Worm (Caenorhabditis elegans): ENCODE data around the gene K11D9.3.

The K11D9.3 gene

DNA sequence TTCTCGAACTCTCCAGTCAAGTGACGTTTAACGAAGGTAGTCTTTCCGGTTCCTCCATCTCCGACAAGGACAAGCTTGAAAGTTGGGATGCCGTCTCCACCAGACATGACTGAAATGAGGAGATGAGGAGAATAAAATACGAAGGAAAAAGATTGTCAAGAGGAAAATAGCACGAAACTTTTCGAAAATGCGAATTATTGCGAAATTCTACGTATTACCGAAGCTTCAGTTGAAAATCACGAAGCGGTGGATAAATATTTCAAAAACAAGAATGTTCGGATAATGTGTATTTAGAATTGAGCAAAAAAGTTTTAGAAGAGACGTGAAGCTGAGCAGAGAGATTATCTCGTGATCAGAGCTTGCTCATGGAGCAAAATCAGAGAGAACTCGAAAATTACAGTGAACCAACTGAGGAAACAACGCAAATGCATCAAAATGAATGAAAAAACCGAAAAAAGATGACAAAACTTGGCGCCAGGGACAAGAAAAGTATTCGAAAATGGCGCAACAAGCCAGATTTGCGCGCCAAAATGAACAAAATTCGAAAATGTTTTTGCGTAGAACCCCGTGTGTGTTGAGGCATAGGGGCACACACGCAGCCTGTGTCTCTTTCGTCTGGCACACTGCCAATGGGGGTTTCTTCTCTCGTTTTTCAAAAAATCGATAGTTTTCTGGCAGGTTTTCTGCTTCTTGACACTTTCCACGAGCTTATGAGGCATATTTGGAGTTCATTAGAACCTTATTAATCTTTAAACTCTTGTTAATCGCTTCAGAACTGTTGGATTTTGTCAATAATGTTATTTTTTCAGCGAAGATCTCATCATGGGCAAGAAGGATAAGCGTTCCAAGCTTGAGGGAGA lies 54.2 kb downstream of the K11D9.3 start, which contains the start of the genes ran-1 and dkc-1 (continued):
- peak; percentile 79 for TF ChIP-seq snpc-1.3 (tag; optimal IDR thresholded peaks at IDR 0.05; ENCODE audit: insufficient read depth)
- peak; percentile 80 for TF ChIP-seq pbrm-1 (GFP tag; IDR thresholded peaks at IDR 0.05)
- 0 out of 2 replicates have a peak, but pooled peaks have one; percentile 7 for TF ChIP-seq Y79H2A.3 (GFP tag; conservative IDR thresholded peaks at IDR 0.05)
- peak; percentile 79; the same call in 1 of the 2 replicates for TF ChIP-seq nfyb-1 (GFP tag; IDR thresholded peaks at IDR 0.05)
- 0 out of 2 replicates have a peak, but pooled peaks have one; percentile 60 for TF ChIP-seq aptf-2 (GFP tag; conservative IDR thresholded peaks at IDR 0.05)
- TF ChIP-seq tlf-1 (GFP tag; optimal IDR thresholded peaks at IDR 0.05): peak; percentile 92
- TF ChIP-seq aptf-3 (GFP tag; IDR thresholded peaks at IDR 0.05): 0 out of 2 replicates have a peak, but pooled peaks have one; percentile 21
- no peak for TF ChIP-seq mes-4 (tag; optimal IDR thresholded peaks at IDR 0.05)
- peak; percentile 13 for TF ChIP-seq pha-4 (tag; optimal IDR thresholded peaks at IDR 0.05)
- no peak for TF ChIP-seq F57A8.1 (GFP tag; optimal IDR thresholded peaks at IDR 0.05)
- TF ChIP-seq rec-8 (tag; optimal IDR thresholded peaks at IDR 0.05): no peak
- TF ChIP-seq K12H6.12 (tag; optimal IDR thresholded peaks at IDR 0.05): peak; percentile 63
- TF ChIP-seq T07F8.4 (tag; optimal IDR thresholded peaks at IDR 0.05): no peak
- TF ChIP-seq Y53G8AR.9 (GFP tag; conservative IDR thresholded peaks at IDR 0.05): peak; percentile 84
- peak; percentile 84 for TF ChIP-seq F49E8.2 (tag; optimal IDR thresholded peaks at IDR 0.05; ENCODE audit: insufficient read depth)
- peak; percentile 58; the same call in 1 of the 2 replicates for TF ChIP-seq cebp-1 (GFP tag; IDR thresholded peaks at IDR 0.05)
- peak; percentile 90 for TF ChIP-seq cebp-1 (tag; optimal IDR thresholded peaks at IDR 0.05)
- peak; percentile 68 for TF ChIP-seq ztf-18 (tag; optimal IDR thresholded peaks at IDR 0.05)
- TF ChIP-seq C17E4.6 (GFP tag; IDR thresholded peaks at IDR 0.05): peak; percentile 87
- TF ChIP-seq lin-40 (tag; optimal IDR thresholded peaks at IDR 0.05): peak; percentile 51
- peak; percentile 95 for TF ChIP-seq ceh-91 (GFP tag; IDR thresholded peaks at IDR 0.05)
- 0 out of 2 replicates have a peak, but pooled peaks have one; percentile 29 for TF ChIP-seq lir-1 (GFP tag; conservative IDR thresholded peaks at IDR 0.05)
- peak; percentile 91 for TF ChIP-seq snpc-3.4 (tag; optimal IDR thresholded peaks at IDR 0.05)
- TF ChIP-seq dpl-1 (GFP tag; optimal IDR thresholded peaks at IDR 0.05): peak; percentile 95
- TF ChIP-seq ceh-100 (GFP tag; IDR thresholded peaks at IDR 0.05): peak; percentile 53
- TF ChIP-seq egl-44 (GFP tag; IDR thresholded peaks at IDR 0.05): 0 out of 2 replicates have a peak, but pooled peaks have one; percentile 44
- TF ChIP-seq ccch-3 (GFP tag; optimal IDR thresholded peaks at IDR 0.05): no peak
- peak; percentile 94 for TF ChIP-seq madf-8 (GFP tag; conservative IDR thresholded peaks at IDR 0.05)
- no peak for TF ChIP-seq ceh-27 (GFP tag; optimal IDR thresholded peaks at IDR 0.05)
- TF ChIP-seq atf-7 (tag; optimal IDR thresholded peaks at IDR 0.05): no peak
- peak; percentile 82 for TF ChIP-seq mcd-1 (GFP tag; IDR thresholded peaks at IDR 0.05)
- peak; percentile 58 for TF ChIP-seq F23B12.7 (tag; optimal IDR thresholded peaks at IDR 0.05; ENCODE audit: insufficient read depth)
- TF ChIP-seq snpc-1.1 (tag; optimal IDR thresholded peaks at IDR 0.05; ENCODE audit: insufficient read depth): peak; percentile 54
- no peak for TF ChIP-seq nhr-120 (GFP tag; IDR thresholded peaks at IDR 0.05)
- TF ChIP-seq hsf-1 (GFP tag; IDR thresholded peaks at IDR 0.05): peak; percentile 84
